In genomic region chrIII:11333032-11333732, ce11 we compare ENCODE assay signal across 3 worm cellular contexts.
TF ChIP-seq lines count a peak whose summit lies in the region.

Gene T28D6.5, plus strand, starts transcription at chrIII:11333682.

TF ChIP-seq in whole organism, L2 larva, 48 proteins besides CTCF, POLR2A, EP300 and RAD21:
- TF ChIP-seq ztf-4 (tag; optimal IDR thresholded peaks at IDR 0.05; lab: Kevin White, UChicago) (no peak), zag-1 (tag; optimal IDR thresholded peaks at IDR 0.05; lab: Kevin White, UChicago) (peak; percentile 8), lin-11 (tag; optimal IDR thresholded peaks at IDR 0.05; lab: Kevin White, UChicago) (no peak)

TF ChIP-seq in whole organism, late embryonic, 69 proteins besides CTCF, POLR2A, EP300 and RAD21:
- TF ChIP-seq K02D7.2 (tag; optimal IDR thresholded peaks at IDR 0.05; lab: Kevin White, UChicago) (no peak), unc-42 (tag; optimal IDR thresholded peaks at IDR 0.05; lab: Kevin White, UChicago) (peak; percentile 85), nfya-1 (tag; optimal IDR thresholded peaks at IDR 0.05; lab: Kevin White, UChicago) (no peak), lim-6 (tag; optimal IDR thresholded peaks at IDR 0.05; lab: Kevin White, UChicago) (no peak)

TF ChIP-seq in whole organism, mixed stage, embryonic, 35 proteins besides CTCF, POLR2A, EP300 and RAD21:
- TF ChIP-seq drap-1 (GFP tag; optimal IDR thresholded peaks at IDR 0.05; lab: Kevin White, UChicago) (no peak), ham-2 (GFP tag; optimal IDR thresholded peaks at IDR 0.05; lab: Kevin White, UChicago) (no peak), ces-1 (GFP tag; optimal IDR thresholded peaks at IDR 0.05; lab: Kevin White, UChicago) (peak; percentile 78)
TF ChIP-seq in whole organism, mixed stage, embryonic: peak in this region for 1.
